Worm (Caenorhabditis elegans): ENCODE measurements around the gene C11E4.7.
A peak's percentile ranks its signal among the peaks of the same experiment; 100 is the strongest.

Gene C11E4.7

ce11 chrX:9637700-9638099, 20.7 kb downstream of the C11E4.7 start:
- TF ChIP-seq elt-3 (tag; optimal IDR thresholded peaks at IDR 0.05) (no peak), nhr-77 (tag; optimal IDR thresholded peaks at IDR 0.05) (no peak), egl-27 (tag; optimal IDR thresholded peaks at IDR 0.05) (no peak), ZK546.5 (tag; optimal IDR thresholded peaks at IDR 0.05) (no peak), mdl-1 (tag; optimal IDR thresholded peaks at IDR 0.05) (no peak), ztf-1 (GFP tag; conservative IDR thresholded peaks at IDR 0.05) (no peak), nhr-21 (tag; optimal IDR thresholded peaks at IDR 0.05) (peak; percentile 49), ceh-82 (tag; optimal IDR thresholded peaks at IDR 0.05) (no peak), skn-1 (tag; optimal IDR thresholded peaks at IDR 0.05) (no peak), unc-55 (GFP tag; optimal IDR thresholded peaks at IDR 0.05) (peak; percentile 32), nhr-10 (tag; optimal IDR thresholded peaks at IDR 0.05) (no peak), ztf-11 (tag; optimal IDR thresholded peaks at IDR 0.05) (no peak), nhr-129 (tag; optimal IDR thresholded peaks at IDR 0.05) (peak; percentile 62), nhr-25 (tag; optimal IDR thresholded peaks at IDR 0.05) (peak; percentile 18), elt-1 (tag; optimal IDR thresholded peaks at IDR 0.05) (no peak), dmd-4 (tag; optimal IDR thresholded peaks at IDR 0.05) (no peak), Y55F3AM.14 (GFP tag; optimal IDR thresholded peaks at IDR 0.05) (no peak), mbf-1 (tag; optimal IDR thresholded peaks at IDR 0.05) (no peak), snpc-4 (tag; optimal IDR thresholded peaks at IDR 0.05) (no peak), fos-1 (tag; optimal IDR thresholded peaks at IDR 0.05) (peak; percentile 15), ceh-16 (tag; optimal IDR thresholded peaks at IDR 0.05) (no peak), unc-62 (GFP tag; optimal IDR thresholded peaks at IDR 0.05) (no peak), lsy-2 (tag; optimal IDR thresholded peaks at IDR 0.05) (peak in 1 of 2 experiments; percentile 27), ztf-4 (tag; optimal IDR thresholded peaks at IDR 0.05) (peak; percentile 18), crh-2 (tag; optimal IDR thresholded peaks at IDR 0.05) (peak; percentile 37), C34F6.9 (tag; optimal IDR thresholded peaks at IDR 0.05) (peak; percentile 21), mab-5 (tag; optimal IDR thresholded peaks at IDR 0.05) (no peak), blmp-1 (tag; optimal IDR thresholded peaks at IDR 0.05; ENCODE audit: insufficient read depth) (no peak), sma-9 (GFP tag; optimal IDR thresholded peaks at IDR 0.05) (peak; percentile 67), sma-9 (tag; optimal IDR thresholded peaks at IDR 0.05) (no peak), peb-1 (tag; optimal IDR thresholded peaks at IDR 0.05) (no peak), lin-39 (tag; optimal IDR thresholded peaks at IDR 0.05) (no peak), nhr-237 (tag; optimal IDR thresholded peaks at IDR 0.05) (no peak), zag-1 (tag; optimal IDR thresholded peaks at IDR 0.05) (no peak), sma-3 (GFP tag; optimal IDR thresholded peaks at IDR 0.05) (peak; percentile 30), ama-1 (optimal IDR thresholded peaks at IDR 0.05) (no peak), R02D3.7 (tag; optimal IDR thresholded peaks at IDR 0.05) (no peak), nhr-23 (tag; optimal IDR thresholded peaks at IDR 0.05) (no peak), F13H6.1 (tag; optimal IDR thresholded peaks at IDR 0.05) (peak; percentile 21), lin-13 (GFP tag; optimal IDR thresholded peaks at IDR 0.05) (peak; percentile 40), nhr-12 (tag; optimal IDR thresholded peaks at IDR 0.05) (no peak), lin-11 (tag; optimal IDR thresholded peaks at IDR 0.05) (no peak), nhr-11 (tag; optimal IDR thresholded peaks at IDR 0.05) (peak; percentile 44), sem-4 (tag; optimal IDR thresholded peaks at IDR 0.05) (peak; percentile 12)

ce11 chrX:9638825-9639474, 21.9 kb downstream of the C11E4.7 start:
- TF ChIP-seq ztf-4 (tag; optimal IDR thresholded peaks at IDR 0.05) (peak; percentile 33), ceh-82 (tag; optimal IDR thresholded peaks at IDR 0.05) (no peak), ztf-11 (tag; optimal IDR thresholded peaks at IDR 0.05) (no peak), sma-3 (GFP tag; optimal IDR thresholded peaks at IDR 0.05) (peak; percentile 24), nhr-25 (tag; optimal IDR thresholded peaks at IDR 0.05) (peak; percentile 88), nhr-129 (tag; optimal IDR thresholded peaks at IDR 0.05) (peak; percentile 56), sma-9 (GFP tag; optimal IDR thresholded peaks at IDR 0.05) (no peak), sma-9 (tag; optimal IDR thresholded peaks at IDR 0.05) (no peak), gmeb-1 (tag; optimal IDR thresholded peaks at IDR 0.05) (peak; percentile 24), fos-1 (tag; optimal IDR thresholded peaks at IDR 0.05) (peak; percentile 33), C34F6.9 (tag; optimal IDR thresholded peaks at IDR 0.05) (peak; percentile 49), ceh-16 (tag; optimal IDR thresholded peaks at IDR 0.05) (peak; percentile 18), crh-2 (tag; optimal IDR thresholded peaks at IDR 0.05) (peak; percentile 7)
